Worm (Caenorhabditis elegans) whole organism, midembryonic: ENCODE measurements around the gene F26D11.2.

Experiments
- T22C8.4 ChIP-seq: fragments of 200-800 bp; sonication (Bioruptor generic); IDR thresholded peaks from 2 replicates; pipeline ENCODE4 v1.3.6; 2022; ENCODE audit warnings: missing genetic modification characterization, missing compliant biosample characterization
- cog-1 ChIP-seq: sonication (generic microtip); optimal IDR thresholded peaks from 2 replicates; lab custom pipeline; 2016; ENCODE audit warnings: missing genetic modification characterization, missing compliant biosample characterization
- flt-1 ChIP-seq: fragments of 200-800 bp; sonication (Bioruptor generic); IDR thresholded peaks from 2 replicates; pipeline ENCODE4 v1.3.6; 2022; ENCODE audit warnings: missing genetic modification characterization, missing compliant biosample characterization
- klf-2 ChIP-seq: fragments of 200-800 bp; sonication (Bioruptor generic); conservative IDR thresholded peaks from 2 replicates; pipeline ENCODE4 v1.3.6; 2022; ENCODE audit warnings: missing genetic modification reagents, missing genetic modification characterization, missing compliant biosample characterization
- med-1 ChIP-seq: sonication (generic microtip); optimal IDR thresholded peaks from 2 replicates; lab custom pipeline; 2017; ENCODE audit warnings: missing genetic modification characterization, mild to moderate bottlenecking, missing compliant biosample characterization, antibody characterized with exemption, missing genetic modification reagents; ENCODE audit not compliant: insufficient read depth
- ref-1 ChIP-seq: fragments of 200-800 bp; sonication (Bioruptor generic); conservative IDR thresholded peaks from 2 replicates; pipeline ENCODE4 v1.3.6; 2022; ENCODE audit warnings: missing genetic modification reagents, missing genetic modification characterization, missing compliant biosample characterization
- tab-1 ChIP-seq: fragments of 200-800 bp; sonication (Bioruptor generic); IDR thresholded peaks from 2 replicates; pipeline ENCODE4 v1.3.6; 2022; ENCODE audit warnings: missing genetic modification characterization, missing compliant biosample characterization
- ztf-23 ChIP-seq: fragments of 200-800 bp; sonication (Bioruptor generic); IDR thresholded peaks from 2 replicates; pipeline ENCODE4 v1.3.6; 2022; ENCODE audit warnings: missing genetic modification reagents, missing genetic modification characterization, missing compliant biosample characterization
- ztf-29 ChIP-seq: fragments of 200-800 bp; sonication (Bioruptor generic); IDR thresholded peaks from 2 replicates; pipeline ENCODE4 v1.3.6; 2022; ENCODE audit warnings: missing genetic modification reagents, missing genetic modification characterization, missing compliant biosample characterization

- no peak for TF ChIP-seq klf-2 (GFP tag; lab: Robert Waterston, UW)
- TF ChIP-seq T22C8.4 (GFP tag; lab: Robert Waterston, UW) = no peak
- TF ChIP-seq ref-1 (GFP tag; lab: Robert Waterston, UW) = no peak
- TF ChIP-seq ztf-29 (GFP tag; lab: Robert Waterston, UW) = no peak
- no peak for TF ChIP-seq cog-1
- no peak for TF ChIP-seq flt-1
- no peak for TF ChIP-seq ztf-23 (GFP tag; lab: Robert Waterston, UW)
- TF ChIP-seq tab-1 = no peak
- TF ChIP-seq med-1 (GFP tag; lab: Kevin White, UChicago) = no peak
Measured at ce11 chrV:7977701-7978461, 18.8 kb downstream of the F26D11.2 start, which contains the start of gene let-413.
